Worm (Caenorhabditis elegans) whole organism, L3 larva: ENCODE results near the gene B0361.4.

Experiments
- R02D3.7 ChIP-seq: fragments of 150-350 bp; optimal IDR thresholded peaks from 2 replicates; lab custom pipeline; 2014; ENCODE audit warnings: missing biosample characterization, missing genetic modification characterization
- aly-2 ChIP-seq: fragments of 150-350 bp; optimal IDR thresholded peaks from 2 replicates; lab custom pipeline; 2014; ENCODE audit warnings: missing biosample characterization, missing genetic modification characterization
- ama-1 ChIP-seq: fragments of 150-350 bp; optimal IDR thresholded peaks from 2 replicates; lab custom pipeline; 2018
- ceh-16 ChIP-seq: sonication (generic microtip); optimal IDR thresholded peaks from 2 replicates; lab custom pipeline; 2017; ENCODE audit warnings: missing biosample characterization, missing genetic modification characterization
- ceh-28 ChIP-seq: fragments of 150-350 bp; optimal IDR thresholded peaks from 2 replicates; lab custom pipeline; 2014; ENCODE audit warnings: missing biosample characterization, missing genetic modification reagents, missing genetic modification characterization
- ceh-9 ChIP-seq: sonication (generic microtip); optimal IDR thresholded peaks from 2 replicates; lab custom pipeline; 2018; ENCODE audit warnings: missing biosample characterization, missing genetic modification characterization
- daf-12 ChIP-seq: fragments of 150-350 bp; optimal IDR thresholded peaks from 2 replicates; lab custom pipeline; 2014; ENCODE audit warnings: missing biosample characterization, missing genetic modification reagents, missing genetic modification characterization
- egl-27 ChIP-seq: sonication (generic microtip); optimal IDR thresholded peaks from 4 replicates; lab custom pipeline; 2017; ENCODE audit warnings: missing biosample characterization, missing genetic modification reagents, missing genetic modification characterization
- elt-1 ChIP-seq: fragments of 150-350 bp; optimal IDR thresholded peaks from 2 replicates; lab custom pipeline; 2014; ENCODE audit warnings: missing biosample characterization, missing genetic modification characterization
- elt-2 ChIP-seq: sonication (generic microtip); optimal IDR thresholded peaks from 2 replicates; lab custom pipeline; 2016; ENCODE audit warnings: missing genetic modification reagents, mild to moderate bottlenecking, missing genetic modification characterization, missing compliant biosample characterization
- elt-3 ChIP-seq, 3 experiments: fragments of 150-350 bp in 1 of 3; sonication (generic microtip) in 2 of 3; optimal IDR thresholded peaks; 2 replicates in 2 of 3; 4 replicates in 1 of 3; lab custom pipeline; 2014 to 2017; ENCODE audit warnings: missing biosample characterization in 3 of 3, missing genetic modification characterization in 3 of 3
- eor-1 ChIP-seq, 2 experiments: fragments of 150-350 bp; optimal IDR thresholded peaks; 2 replicates each; lab custom pipeline; 2014 to 2018; ENCODE audit warnings: missing biosample characterization in 2 of 2, missing genetic modification characterization in 2 of 2
- fkh-10 ChIP-seq: sonication (generic microtip); optimal IDR thresholded peaks from 2 replicates; lab custom pipeline; 2017; ENCODE audit warnings: missing biosample characterization, missing genetic modification reagents, missing genetic modification characterization
- fkh-2 ChIP-seq: fragments of 150-350 bp; optimal IDR thresholded peaks from 2 replicates; lab custom pipeline; 2014; ENCODE audit warnings: missing biosample characterization, missing genetic modification reagents, missing genetic modification characterization
- fos-1 ChIP-seq: fragments of 150-350 bp; optimal IDR thresholded peaks from 2 replicates; lab custom pipeline; 2014; ENCODE audit warnings: missing biosample characterization, missing genetic modification characterization
- hmg-11 ChIP-seq: sonication (generic microtip); optimal IDR thresholded peaks from 2 replicates; lab custom pipeline; 2016; ENCODE audit warnings: missing genetic modification characterization, missing compliant biosample characterization
- jun-1 ChIP-seq: fragments of 150-350 bp; optimal IDR thresholded peaks from 2 replicates; lab custom pipeline; 2014; ENCODE audit warnings: missing biosample characterization, missing genetic modification reagents, missing genetic modification characterization
- lin-15B ChIP-seq: fragments of 150-350 bp; optimal IDR thresholded peaks from 2 replicates; lab custom pipeline; 2014; ENCODE audit warnings: missing biosample characterization, missing genetic modification characterization
- lin-39 ChIP-seq: fragments of 150-350 bp; optimal IDR thresholded peaks from 2 replicates; lab custom pipeline; 2018; ENCODE audit warnings: missing biosample characterization, missing genetic modification reagents, missing genetic modification characterization
- lsy-12 ChIP-seq: sonication (generic microtip); optimal IDR thresholded peaks from 2 replicates; lab custom pipeline; 2016; ENCODE audit warnings: mild to moderate bottlenecking, missing genetic modification characterization, missing compliant biosample characterization
- mdl-1 ChIP-seq: fragments of 150-350 bp; optimal IDR thresholded peaks from 2 replicates; lab custom pipeline; 2014; ENCODE audit warnings: missing biosample characterization, missing genetic modification characterization
- mml-1 ChIP-seq: fragments of 150-350 bp; sonication (generic microtip); optimal IDR thresholded peaks from 3 replicates; lab custom pipeline; 2014; ENCODE audit warnings: missing biosample characterization, missing genetic modification characterization
- nfya-1 ChIP-seq: sonication (generic microtip); optimal IDR thresholded peaks from 2 replicates; lab custom pipeline; 2017; ENCODE audit warnings: missing genetic modification characterization, mild to moderate bottlenecking, missing compliant biosample characterization, antibody characterized with exemption, moderate library complexity; ENCODE audit not compliant: insufficient read depth
- nhr-11 ChIP-seq: fragments of 150-350 bp; optimal IDR thresholded peaks from 2 replicates; lab custom pipeline; 2014; ENCODE audit warnings: missing biosample characterization, missing genetic modification characterization
- nhr-23 ChIP-seq: fragments of 150-350 bp; optimal IDR thresholded peaks from 2 replicates; lab custom pipeline; 2014; ENCODE audit warnings: missing biosample characterization, missing genetic modification reagents, missing genetic modification characterization
- nhr-237 ChIP-seq: fragments of 150-350 bp; optimal IDR thresholded peaks from 2 replicates; lab custom pipeline; 2014; ENCODE audit warnings: missing biosample characterization, missing genetic modification characterization
- nhr-25 ChIP-seq: sonication (generic microtip); optimal IDR thresholded peaks from 2 replicates; lab custom pipeline; 2017; ENCODE audit warnings: missing biosample characterization, missing genetic modification characterization
- nhr-28 ChIP-seq: fragments of 150-350 bp; optimal IDR thresholded peaks from 2 replicates; lab custom pipeline; 2014; ENCODE audit warnings: missing biosample characterization, missing genetic modification characterization
- nhr-43 ChIP-seq: sonication (generic microtip); optimal IDR thresholded peaks from 2 replicates; lab custom pipeline; 2016; ENCODE audit warnings: mild to moderate bottlenecking, missing genetic modification characterization, missing compliant biosample characterization; ENCODE audit not compliant: poor library complexity, severe bottlenecking
- nhr-67 ChIP-seq: fragments of 150-350 bp; optimal IDR thresholded peaks from 2 replicates; lab custom pipeline; 2014; ENCODE audit warnings: missing biosample characterization, missing genetic modification characterization
- nhr-76 ChIP-seq: fragments of 150-350 bp; sonication (generic microtip); optimal IDR thresholded peaks from 5 replicates; lab custom pipeline; 2014; ENCODE audit warnings: missing biosample characterization, missing genetic modification characterization
- nhr-77 ChIP-seq: fragments of 150-350 bp; optimal IDR thresholded peaks from 2 replicates; lab custom pipeline; 2014; ENCODE audit warnings: missing biosample characterization, missing genetic modification characterization
- pha-4 ChIP-seq: fragments of 150-350 bp; optimal IDR thresholded peaks from 2 replicates; lab custom pipeline; 2014; ENCODE audit warnings: missing biosample characterization, missing genetic modification reagents, missing genetic modification characterization
- pqm-1 ChIP-seq: fragments of 150-350 bp; optimal IDR thresholded peaks from 2 replicates; lab custom pipeline; 2017; ENCODE audit warnings: missing biosample characterization, missing genetic modification characterization, inconsistent platforms
- sea-2 ChIP-seq: fragments of 150-350 bp; sonication (generic microtip); optimal IDR thresholded peaks from 4 replicates; lab custom pipeline; 2014; ENCODE audit warnings: missing biosample characterization, missing genetic modification reagents, missing genetic modification characterization
- skn-1 ChIP-seq: fragments of 150-350 bp; optimal IDR thresholded peaks from 2 replicates; lab custom pipeline; 2014; ENCODE audit warnings: missing biosample characterization, missing genetic modification characterization
- snpc-4 ChIP-seq: fragments of 150-350 bp; optimal IDR thresholded peaks from 2 replicates; lab custom pipeline; 2014; ENCODE audit warnings: missing biosample characterization, missing genetic modification characterization
- tbx-2 ChIP-seq: sonication (generic microtip); optimal IDR thresholded peaks from 2 replicates; lab custom pipeline; 2016; ENCODE audit warnings: mild to moderate bottlenecking, missing genetic modification characterization, missing compliant biosample characterization
- unc-39 ChIP-seq: sonication (generic microtip); optimal IDR thresholded peaks from 4 replicates; lab custom pipeline; 2017; ENCODE audit warnings: missing biosample characterization, missing genetic modification characterization
- unc-62 ChIP-seq: fragments of 150-350 bp; sonication (generic microtip); optimal IDR thresholded peaks from 4 replicates; lab custom pipeline; 2014; ENCODE audit warnings: missing biosample characterization, missing genetic modification reagents, missing genetic modification characterization
- zag-1 ChIP-seq: fragments of 150-350 bp; optimal IDR thresholded peaks from 2 replicates; lab custom pipeline; 2014; ENCODE audit warnings: missing biosample characterization, missing genetic modification characterization
- ztf-11 ChIP-seq: fragments of 150-350 bp; optimal IDR thresholded peaks from 2 replicates; lab custom pipeline; 2014; ENCODE audit warnings: missing biosample characterization, missing genetic modification characterization
- ztf-4 ChIP-seq: fragments of 150-350 bp; optimal IDR thresholded peaks from 2 replicates; lab custom pipeline; 2014; ENCODE audit warnings: missing biosample characterization, missing genetic modification characterization

B0361.4 gene

ce11 chrIII:7297045-7297680, 38.4 kb downstream of the B0361.4 start:
- peak; percentile 50 for TF ChIP-seq unc-62 (GFP tag; lab: Kevin White, UChicago)
- no peak for TF ChIP-seq sea-2 (GFP tag; lab: Kevin White, UChicago)
- no peak for TF ChIP-seq ceh-16 (tag; lab: Kevin White, UChicago)
- peak; percentile 61 for TF ChIP-seq nhr-23 (tag; lab: Kevin White, UChicago)
- TF ChIP-seq egl-27 (tag; lab: Kevin White, UChicago) = no peak
- no peak for TF ChIP-seq fkh-2 (tag; lab: Kevin White, UChicago)
- TF ChIP-seq ama-1 (lab: Kevin White, UChicago) = peak; percentile 35
- no peak for TF ChIP-seq nhr-11 (tag; lab: Kevin White, UChicago)
- peak in 1 of 3 experiments; percentile 32 for TF ChIP-seq elt-3 (tag; optimal IDR thresholded peaks at IDR 0.05; lab: Kevin White, UChicago)
- no peak for TF ChIP-seq jun-1

- TF ChIP-seq mml-1 (tag; lab: Kevin White, UChicago) (no peak), nhr-76 (tag; lab: Kevin White, UChicago) (no peak), fos-1 (tag; lab: Kevin White, UChicago) (no peak), lin-39 (tag; lab: Kevin White, UChicago) (no peak), jun-1 (no peak), eor-1 (tag; optimal IDR thresholded peaks at IDR 0.05; lab: Kevin White, UChicago) (no peak), fkh-2 (tag; lab: Kevin White, UChicago) (no peak), ama-1 (lab: Kevin White, UChicago) (peak; percentile 41), nhr-25 (tag; lab: Kevin White, UChicago) (peak; percentile 52), nhr-77 (tag; lab: Kevin White, UChicago) (no peak), nhr-23 (tag; lab: Kevin White, UChicago) (peak; percentile 9), nhr-67 (no peak), unc-39 (tag; lab: Kevin White, UChicago) (no peak), elt-1 (tag; lab: Kevin White, UChicago) (peak; percentile 58), ztf-4 (no peak)
These were observed 39.3 kb downstream of the B0361.4 start for ce11 chrIII:7298045-7298444.

- peak; percentile 41 for TF ChIP-seq nhr-23 (tag; lab: Kevin White, UChicago)
- no peak for TF ChIP-seq daf-12 (tag; lab: Kevin White, UChicago)
- no peak for TF ChIP-seq lin-39 (tag; lab: Kevin White, UChicago)
- no peak for TF ChIP-seq egl-27 (tag; lab: Kevin White, UChicago)
- TF ChIP-seq R02D3.7 (tag; lab: Kevin White, UChicago) = no peak
- TF ChIP-seq nhr-25 (tag; lab: Kevin White, UChicago) = peak; percentile 48
These were observed 40.7 kb downstream of the B0361.4 start, which contains the start of the genes B0361.14 and B0361.9 for ce11 chrIII:7299466-7299865. B0361.14 (minus strand) TSS chrIII:7299531. B0361.9 (minus strand) TSS chrIII:7299631.

- TF ChIP-seq elt-1 (tag; lab: Kevin White, UChicago) (peak; percentile 94), aly-2 (tag; lab: Kevin White, UChicago) (no peak), lin-15B (no peak), nhr-67 (no peak), unc-62 (GFP tag; lab: Kevin White, UChicago) (no peak), sea-2 (GFP tag; lab: Kevin White, UChicago) (no peak), fkh-10 (GFP tag; lab: Kevin White, UChicago) (no peak), fos-1 (tag; lab: Kevin White, UChicago) (no peak), nhr-237 (tag; lab: Kevin White, UChicago) (no peak), pha-4 (tag; lab: Kevin White, UChicago) (no peak), mml-1 (tag; lab: Kevin White, UChicago) (no peak), pqm-1 (no peak), daf-12 (tag; lab: Kevin White, UChicago) (no peak), ceh-28 (tag; lab: Kevin White, UChicago) (no peak), nhr-43 (tag; lab: Kevin White, UChicago) (peak; percentile 67), ztf-11 (tag; lab: Kevin White, UChicago) (no peak), mdl-1 (tag; lab: Kevin White, UChicago) (peak; percentile 11), elt-2 (tag; lab: Kevin White, UChicago) (no peak), ceh-9 (tag; lab: Kevin White, UChicago) (no peak), lin-39 (tag; lab: Kevin White, UChicago) (no peak), tbx-2 (tag; lab: Kevin White, UChicago) (no peak), nhr-77 (tag; lab: Kevin White, UChicago) (no peak), nhr-11 (tag; lab: Kevin White, UChicago) (no peak), unc-39 (tag; lab: Kevin White, UChicago) (no peak), zag-1 (tag; lab: Kevin White, UChicago) (no peak), hmg-11 (tag; lab: Kevin White, UChicago) (no peak), R02D3.7 (tag; lab: Kevin White, UChicago) (no peak), eor-1 (tag; optimal IDR thresholded peaks at IDR 0.05; lab: Kevin White, UChicago) (no peak), lsy-12 (tag; lab: Kevin White, UChicago) (no peak), fkh-2 (tag; lab: Kevin White, UChicago) (no peak), nfya-1 (tag; lab: Kevin White, UChicago) (no peak), skn-1 (no peak), nhr-28 (tag; lab: Kevin White, UChicago) (no peak), nhr-23 (tag; lab: Kevin White, UChicago) (peak; percentile 81), egl-27 (tag; lab: Kevin White, UChicago) (no peak), ztf-4 (no peak), snpc-4 (tag; lab: Kevin White, UChicago) (no peak)
These were observed 41.4 kb downstream of the B0361.4 start for ce11 chrIII:7300169-7300568.
